Fruit fly (Drosophila melanogaster) whole organism, embryonic: ENCODE data around the gene CG32686.

Source experiments
- Aef1 ChIP-seq: fragments of 200-800 bp; sonication (Bioruptor generic); IDR thresholded peaks from 3 replicates; pipeline ENCODE4 v1.3.6; 2022; ENCODE audit warnings: missing biosample characterization, missing genetic modification characterization
- Bgb ChIP-seq: fragments of 200-800 bp; sonication (Bioruptor generic); IDR thresholded peaks from 2 replicates; pipeline ENCODE4 v1.3.6; 2022; ENCODE audit warnings: missing biosample characterization, missing genetic modification characterization; ENCODE audit not compliant: partially characterized antibody
- CG10267 ChIP-seq: fragments of 200-800 bp; sonication (Bioruptor generic); optimal IDR thresholded peaks from 2 replicates; lab custom pipeline; 2018; ENCODE audit warnings: missing biosample characterization, mild to moderate bottlenecking, missing genetic modification characterization, moderate library complexity
- CG10565 ChIP-seq: fragments of 200-800 bp; sonication (Bioruptor generic); optimal IDR thresholded peaks from 3 replicates; lab custom pipeline; 2016; ENCODE audit warnings: missing biosample characterization, mild to moderate bottlenecking, missing genetic modification characterization
- CG11398 ChIP-seq: fragments of 200-800 bp; sonication (Bioruptor generic); optimal IDR thresholded peaks from 2 replicates; lab custom pipeline; 2016; ENCODE audit warnings: missing biosample characterization, missing genetic modification characterization
- CG11560 ChIP-seq: fragments of 200-800 bp; sonication (Bioruptor generic); IDR thresholded peaks from 3 replicates; pipeline ENCODE4 v1.3.6; 2022; ENCODE audit warnings: missing biosample characterization, missing genetic modification characterization
- CG12071 ChIP-seq: fragments of 200-800 bp; sonication (Bioruptor generic); optimal IDR thresholded peaks from 3 replicates; lab custom pipeline; 2018; ENCODE audit warnings: missing biosample characterization, mild to moderate bottlenecking, missing genetic modification characterization
- CG12391 ChIP-seq: fragments of 200-800 bp; sonication (Bioruptor generic); optimal IDR thresholded peaks from 3 replicates; lab custom pipeline; 2018; ENCODE audit warnings: missing biosample characterization, mild to moderate bottlenecking, missing genetic modification characterization, moderate library complexity
- CG13424 ChIP-seq: fragments of 200-800 bp; sonication (Bioruptor generic); optimal IDR thresholded peaks from 2 replicates; lab custom pipeline; 2019; ENCODE audit warnings: missing biosample characterization, mild to moderate bottlenecking, missing genetic modification characterization, moderate library complexity
- CG17829 ChIP-seq: fragments of 200-800 bp; optimal IDR thresholded peaks from 2 replicates; lab custom pipeline; 2019; ENCODE audit warnings: missing biosample characterization, mild to moderate bottlenecking, missing genetic modification characterization, moderate library complexity
- CG2116 ChIP-seq: fragments of 200-800 bp; sonication (Bioruptor generic); optimal IDR thresholded peaks from 3 replicates; lab custom pipeline; 2018; ENCODE audit warnings: missing biosample characterization, mild to moderate bottlenecking, missing genetic modification characterization
- CG2129 ChIP-seq: fragments of 200-800 bp; sonication (Bioruptor generic); IDR thresholded peaks from 2 replicates; pipeline ENCODE4 v1.3.6; 2022; ENCODE audit warnings: missing biosample characterization, missing genetic modification characterization; ENCODE audit not compliant: partially characterized antibody
- CG33213 ChIP-seq: fragments of 200-800 bp; sonication (Bioruptor generic); optimal IDR thresholded peaks from 3 replicates; lab custom pipeline; 2016; ENCODE audit warnings: missing biosample characterization, missing genetic modification characterization
- CG34224 ChIP-seq: fragments of 200-800 bp; sonication (Bioruptor generic); IDR thresholded peaks from 3 replicates; pipeline ENCODE4 v1.3.6; 2022; ENCODE audit warnings: missing biosample characterization, missing genetic modification characterization; ENCODE audit not compliant: partially characterized antibody
- CG4360 ChIP-seq: fragments of 200-800 bp; sonication (Bioruptor generic); IDR thresholded peaks from 2 replicates; pipeline ENCODE4 v1.3.6; 2022; ENCODE audit warnings: missing biosample characterization, missing genetic modification characterization
- CG4617 ChIP-seq: fragments of 200-800 bp; sonication (Bioruptor generic); optimal IDR thresholded peaks from 3 replicates; lab custom pipeline; 2016; ENCODE audit warnings: missing biosample characterization, missing genetic modification characterization, borderline replicate concordance
- CG6791 ChIP-seq: fragments of 200-800 bp; sonication (Bioruptor generic); IDR thresholded peaks from 3 replicates; pipeline ENCODE4 v1.3.6; 2022; ENCODE audit warnings: missing biosample characterization, missing genetic modification characterization; ENCODE audit not compliant: partially characterized antibody
- CG7963 ChIP-seq: fragments of 200-800 bp; sonication (Bioruptor generic); IDR thresholded peaks from 3 replicates; pipeline ENCODE4 v1.3.6; 2022; ENCODE audit warnings: missing biosample characterization, missing genetic modification characterization; ENCODE audit not compliant: partially characterized antibody
- Dll ChIP-seq: fragments of 200-800 bp; sonication (Bioruptor generic); IDR thresholded peaks from 4 replicates; pipeline ENCODE4 v1.3.6; 2022; ENCODE audit warnings: missing biosample characterization, missing genetic modification characterization; ENCODE audit not compliant: partially characterized antibody
- Dp ChIP-seq: fragments of 200-800 bp; sonication (Bioruptor generic); optimal IDR thresholded peaks from 2 replicates; lab custom pipeline; 2018; ENCODE audit warnings: missing biosample characterization, mild to moderate bottlenecking, missing genetic modification characterization, moderate library complexity
- Dref ChIP-seq: fragments of 200-800 bp; sonication (Bioruptor generic); IDR thresholded peaks from 2 replicates; pipeline ENCODE4 v1.3.6; 2022; ENCODE audit warnings: missing biosample characterization, missing genetic modification characterization
- E2f2 ChIP-seq: fragments of 200-800 bp; sonication (Bioruptor generic); IDR thresholded peaks from 2 replicates; pipeline ENCODE4 v1.3.6; 2022; ENCODE audit warnings: missing biosample characterization, missing genetic modification characterization
- H2.0 ChIP-seq: fragments of 200-800 bp; sonication (Bioruptor generic); IDR thresholded peaks from 2 replicates; pipeline ENCODE4 v1.3.6; 2022; ENCODE audit warnings: missing biosample characterization, missing genetic modification characterization
- HLH4C ChIP-seq: fragments of 200-800 bp; sonication (Bioruptor generic); IDR thresholded peaks from 3 replicates; pipeline ENCODE4 v1.3.6; 2022; ENCODE audit warnings: missing biosample characterization, missing genetic modification characterization; ENCODE audit not compliant: partially characterized antibody
- Jarid2 ChIP-seq: fragments of 200-800 bp; sonication (Bioruptor generic); optimal IDR thresholded peaks from 3 replicates; lab custom pipeline; 2017; ENCODE audit warnings: mild to moderate bottlenecking, missing biosample characterization, missing genetic modification reagents, missing genetic modification characterization
- MBD-R2 ChIP-seq: fragments of 200-800 bp; sonication (Bioruptor generic); IDR thresholded peaks from 2 replicates; pipeline ENCODE4 v1.3.6; 2022; ENCODE audit warnings: missing biosample characterization, missing genetic modification characterization
- Nf-YA ChIP-seq: fragments of 200-800 bp; sonication (Bioruptor generic); IDR thresholded peaks from 2 replicates; pipeline ENCODE4 v1.3.6; 2022; ENCODE audit warnings: missing biosample characterization, missing genetic modification characterization
- Opbp ChIP-seq: fragments of 200-800 bp; sonication (Bioruptor generic); IDR thresholded peaks from 3 replicates; pipeline ENCODE4 v1.3.6; 2022; ENCODE audit warnings: missing biosample characterization, missing genetic modification characterization; ENCODE audit not compliant: partially characterized antibody
- TFAM ChIP-seq: fragments of 200-800 bp; sonication (Bioruptor generic); optimal IDR thresholded peaks from 2 replicates; lab custom pipeline; 2017; ENCODE audit warnings: missing biosample characterization, missing genetic modification characterization, inconsistent platforms
- al ChIP-seq: fragments of 200-800 bp; sonication (Bioruptor generic); IDR thresholded peaks from 2 replicates; pipeline ENCODE4 v1.3.6; 2022; ENCODE audit warnings: missing biosample characterization, missing genetic modification characterization
- ato ChIP-seq: fragments of 200-800 bp; sonication (Bioruptor generic); IDR thresholded peaks from 2 replicates; pipeline ENCODE4 v1.3.6; 2022; ENCODE audit warnings: missing biosample characterization, missing genetic modification characterization; ENCODE audit not compliant: partially characterized antibody
- bbx ChIP-seq: fragments of 200-800 bp; sonication (Bioruptor generic); IDR thresholded peaks from 2 replicates; pipeline ENCODE4 v1.3.6; 2022; ENCODE audit warnings: missing biosample characterization, missing genetic modification characterization; ENCODE audit not compliant: partially characterized antibody
- bowl ChIP-seq: fragments of 200-800 bp; sonication (Bioruptor generic); IDR thresholded peaks from 2 replicates; pipeline ENCODE4 v1.3.6; 2022; ENCODE audit warnings: missing biosample characterization, missing genetic modification characterization
- gem ChIP-seq: fragments of 200-800 bp; sonication (Bioruptor generic); optimal IDR thresholded peaks from 2 replicates; lab custom pipeline; 2019; ENCODE audit warnings: missing biosample characterization, mild to moderate bottlenecking, missing genetic modification characterization, moderate library complexity
- gt ChIP-seq: fragments of 200-800 bp; sonication (Bioruptor generic); IDR thresholded peaks from 2 replicates; pipeline ENCODE4 v1.3.6; 2022; ENCODE audit warnings: missing biosample characterization, missing genetic modification characterization
- knrl ChIP-seq: fragments of 200-800 bp; sonication (Bioruptor generic); IDR thresholded peaks from 3 replicates; pipeline ENCODE4 v1.3.6; 2022; ENCODE audit warnings: missing biosample characterization, missing genetic modification characterization; ENCODE audit not compliant: partially characterized antibody
- mld ChIP-seq: fragments of 200-800 bp; sonication (Bioruptor generic); IDR thresholded peaks from 3 replicates; pipeline ENCODE4 v1.3.6; 2022; ENCODE audit warnings: missing biosample characterization, missing genetic modification characterization; ENCODE audit not compliant: partially characterized antibody
- pan ChIP-seq, 4 experiments: fragments of >200 bp in 3 of 4; fragments of 200-800 bp in 1 of 4; sonication (Bioruptor generic) in 1 of 4; optimal IDR thresholded peaks in 3 of 4; IDR thresholded peaks in 1 of 4; 2 replicates each; pipeline versions ENCODE4 v1.3.6 to Lab custom; 2017 to 2022; ENCODE audit warnings: missing biosample characterization in 2 of 4, missing genetic modification characterization in 2 of 4, mixed read lengths in 1 of 4
- pzg ChIP-seq: fragments of 200-800 bp; sonication (Bioruptor generic); optimal IDR thresholded peaks from 3 replicates; lab custom pipeline; 2018; ENCODE audit warnings: missing biosample characterization, mild to moderate bottlenecking, missing genetic modification characterization, moderate library complexity
- salm ChIP-seq: fragments of 200-800 bp; sonication (Bioruptor generic); optimal IDR thresholded peaks from 2 replicates; lab custom pipeline; 2018; ENCODE audit warnings: missing biosample characterization, mild to moderate bottlenecking, missing genetic modification characterization
- sd ChIP-seq: fragments of 200-800 bp; sonication (Bioruptor generic); optimal IDR thresholded peaks from 3 replicates; lab custom pipeline; 2018; ENCODE audit warnings: missing biosample characterization, mild to moderate bottlenecking, missing genetic modification characterization, moderate library complexity
- sna ChIP-seq: fragments of 200-800 bp; sonication (Bioruptor generic); IDR thresholded peaks from 2 replicates; pipeline ENCODE4 v1.3.6; 2022; ENCODE audit warnings: missing biosample characterization, missing genetic modification characterization; ENCODE audit not compliant: partially characterized antibody
- stwl ChIP-seq: fragments of 200-800 bp; sonication (Bioruptor generic); optimal IDR thresholded peaks from 3 replicates; lab custom pipeline; 2018; ENCODE audit warnings: missing biosample characterization, mild to moderate bottlenecking, missing genetic modification characterization, moderate library complexity
- tll ChIP-seq, 2 experiments: fragments of 200-800 bp in 1 of 2; fragments of >200 bp in 1 of 2; sonication (Bioruptor generic) in 1 of 2; optimal IDR thresholded peaks; 2 replicates each; lab custom pipeline; 2017 to 2019; ENCODE audit warnings: missing biosample characterization in 2 of 2, missing genetic modification characterization in 2 of 2, mild to moderate bottlenecking in 1 of 2, moderate library complexity in 1 of 2
- tna ChIP-seq: fragments of 200-800 bp; sonication (Bioruptor generic); IDR thresholded peaks from 2 replicates; pipeline ENCODE4 v1.3.6; 2022; ENCODE audit warnings: missing biosample characterization, missing genetic modification characterization; ENCODE audit not compliant: partially characterized antibody
- unc-4 ChIP-seq: fragments of 200-800 bp; sonication (Bioruptor generic); IDR thresholded peaks from 2 replicates; pipeline ENCODE4 v1.3.6; 2022; ENCODE audit warnings: missing biosample characterization, missing genetic modification characterization; ENCODE audit not compliant: partially characterized antibody
- vvl ChIP-seq: fragments of 200-800 bp; sonication (Bioruptor generic); IDR thresholded peaks from 2 replicates; pipeline ENCODE4 v1.3.6; 2022; ENCODE audit warnings: missing biosample characterization, missing genetic modification characterization

Gene CG32686

DNA sequence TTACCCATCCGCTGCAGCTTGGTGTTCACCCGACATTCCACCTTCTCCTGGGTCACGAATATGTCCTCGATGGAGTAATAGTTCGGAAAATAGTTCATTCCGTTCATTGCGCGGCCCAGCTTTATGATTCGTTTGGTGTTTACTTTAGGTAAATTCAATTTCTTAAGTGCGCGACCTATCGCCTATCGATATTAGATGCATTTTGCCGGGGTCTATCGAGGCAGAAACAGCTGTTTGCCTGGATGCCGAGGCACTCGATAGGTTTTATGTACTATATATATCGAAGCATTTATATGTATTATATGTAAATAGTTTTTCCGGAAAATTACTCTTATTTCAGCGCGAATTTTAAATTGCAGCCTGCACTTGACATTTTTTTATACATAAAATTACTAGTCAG, 9.8 kb upstream of the CG32686 start (continued):
- TF ChIP-seq tna (GFP tag; lab: Robert Waterston, UW) (peak; percentile 80), salm (tag; lab: Kevin White, UChicago) (no peak), Nf-YA (no peak), bbx (GFP tag; lab: Robert Waterston, UW) (peak; percentile 77), CG4360 (GFP tag; lab: Robert Waterston, UW) (no peak), CG10565 (GFP tag; lab: Kevin White, UChicago) (no peak), CG12071 (GFP tag; lab: Kevin White, UChicago) (no peak), vvl (GFP tag; lab: Robert Waterston, UW) (no peak), stwl (tag; lab: Kevin White, UChicago) (peak; percentile 78), CG11560 (tag; lab: Robert Waterston, UW) (peak; percentile 35; the same call in 1 of the 3 replicates), knrl (GFP tag; lab: Robert Waterston, UW) (peak; percentile 45; the same call in 1 of the 3 replicates), MBD-R2 (peak; percentile 48; the same call in 1 of the 2 replicates), Jarid2 (GFP tag; lab: Kevin White, UChicago) (no peak), Opbp (GFP tag; lab: Robert Waterston, UW) (peak; percentile 75; the same call in 2 of the 3 replicates), CG17829 (no peak), CG4617 (GFP tag; lab: Kevin White, UChicago) (no peak), al (GFP tag; lab: Robert Waterston, UW) (no peak), pan (optimal IDR thresholded peaks at IDR 0.05; lab: Kevin White, UChicago) (no peak), pan (GFP tag; optimal IDR thresholded peaks at IDR 0.05 in 1 of 2, IDR thresholded peaks at IDR 0.05 in 1 of 2) (no peak), pzg (GFP tag; lab: Kevin White, UChicago) (peak; percentile 33), Dll (GFP tag; lab: Robert Waterston, UW) (peak; percentile 71), HLH4C (GFP tag; lab: Robert Waterston, UW) (peak; percentile 76), unc-4 (GFP tag; lab: Robert Waterston, UW) (peak; percentile 55; the same call in 1 of the 2 replicates), Dp (peak; percentile 63), gt (no peak), TFAM (GFP tag; lab: Kevin White, UChicago) (no peak), CG13424 (no peak), mld (no peak), CG2129 (0 out of 2 replicates have a peak, but pooled peaks have one; percentile 18), CG12391 (tag; lab: Kevin White, UChicago) (no peak), CG34224 (GFP tag; lab: Robert Waterston, UW) (peak; percentile 68), CG7963 (GFP tag; lab: Robert Waterston, UW) (peak; percentile 62; the same call in 1 of the 3 replicates), tll (GFP tag; optimal IDR thresholded peaks at IDR 0.05; lab: Kevin White, UChicago) (no peak), sd (tag; lab: Kevin White, UChicago) (no peak), CG2116 (GFP tag; lab: Kevin White, UChicago) (peak; percentile 1), E2f2 (GFP tag; lab: Robert Waterston, UW) (peak; percentile 69), Aef1 (GFP tag; lab: Robert Waterston, UW) (no peak), Dref (GFP tag; lab: Robert Waterston, UW) (peak; percentile 65), CG6791 (peak; percentile 80), gem (tag; lab: Kevin White, UChicago) (no peak), sna (GFP tag; lab: Robert Waterston, UW) (peak; percentile 55), Bgb (GFP tag; lab: Robert Waterston, UW) (peak; percentile 66), ato (GFP tag; lab: Robert Waterston, UW) (0 out of 2 replicates have a peak, but pooled peaks have one; percentile 54), bowl (GFP tag; lab: Robert Waterston, UW) (no peak), H2.0 (GFP tag; lab: Robert Waterston, UW) (no peak), CG11398 (GFP tag; lab: Kevin White, UChicago) (no peak), CG10267 (tag; lab: Kevin White, UChicago) (no peak), CG33213 (GFP tag; lab: Kevin White, UChicago) (no peak)
